Fruit fly (Drosophila melanogaster) whole organism, embryonic: ENCODE results near the gene CG10874.

Experiments used
- ATbp ChIP-seq: fragments of 200-800 bp; sonication (Bioruptor generic); optimal IDR thresholded peaks from 2 replicates; lab custom pipeline; 2017; ENCODE audit warnings: missing biosample characterization, mild to moderate bottlenecking, missing genetic modification characterization, missing genetic modification reagents
- Ada2b ChIP-seq: fragments of 200-800 bp; sonication (Bioruptor generic); IDR thresholded peaks from 2 replicates; pipeline ENCODE4 v1.3.6; 2022; ENCODE audit warnings: missing biosample characterization, missing genetic modification characterization
- CG10979 ChIP-seq: fragments of 200-800 bp; sonication (Bioruptor generic); optimal IDR thresholded peaks from 2 replicates; lab custom pipeline; 2018; ENCODE audit warnings: missing biosample characterization, mild to moderate bottlenecking, missing genetic modification characterization, moderate library complexity
- CG11456 ChIP-seq: fragments of 200-800 bp; sonication (Bioruptor generic); IDR thresholded peaks from 3 replicates; pipeline ENCODE4 v1.3.6; 2022; ENCODE audit warnings: missing biosample characterization, missing genetic modification characterization
- CG12219 ChIP-seq: fragments of 200-800 bp; sonication (Bioruptor generic); optimal IDR thresholded peaks from 3 replicates; lab custom pipeline; 2018; ENCODE audit warnings: missing biosample characterization, mild to moderate bottlenecking, missing genetic modification characterization
- CG1233 ChIP-seq: fragments of 200-800 bp; sonication (Bioruptor generic); optimal IDR thresholded peaks from 4 replicates; lab custom pipeline; 2018; ENCODE audit warnings: missing biosample characterization, mild to moderate bottlenecking, missing genetic modification characterization
- CG12769 ChIP-seq: fragments of 200-800 bp; sonication (Bioruptor generic); optimal IDR thresholded peaks from 2 replicates; lab custom pipeline; 2019; ENCODE audit warnings: missing biosample characterization, mild to moderate bottlenecking, missing genetic modification characterization, moderate library complexity
- CG12942 ChIP-seq: fragments of 200-800 bp; sonication (Bioruptor generic); optimal IDR thresholded peaks from 3 replicates; lab custom pipeline; 2016; ENCODE audit warnings: missing biosample characterization, missing genetic modification characterization
- CG13424 ChIP-seq: fragments of 200-800 bp; sonication (Bioruptor generic); optimal IDR thresholded peaks from 2 replicates; lab custom pipeline; 2019; ENCODE audit warnings: missing biosample characterization, mild to moderate bottlenecking, missing genetic modification characterization, moderate library complexity
- CG15073 ChIP-seq: fragments of 200-800 bp; sonication (Bioruptor generic); optimal IDR thresholded peaks from 2 replicates; lab custom pipeline; 2016; ENCODE audit warnings: missing biosample characterization, missing genetic modification characterization
- CG15479 ChIP-seq: fragments of 200-800 bp; sonication (Bioruptor generic); optimal IDR thresholded peaks from 3 replicates; lab custom pipeline; 2019; ENCODE audit warnings: missing biosample characterization, mild to moderate bottlenecking, missing genetic modification characterization, moderate library complexity
- CG15696 ChIP-seq: fragments of 200-800 bp; sonication (Bioruptor generic); optimal IDR thresholded peaks from 2 replicates; lab custom pipeline; 2019; ENCODE audit warnings: missing biosample characterization, mild to moderate bottlenecking, missing genetic modification characterization, moderate library complexity
- CG1603 ChIP-seq: fragments of 200-800 bp; sonication (Bioruptor generic); optimal IDR thresholded peaks from 2 replicates; lab custom pipeline; 2019; ENCODE audit warnings: missing biosample characterization, mild to moderate bottlenecking, missing genetic modification characterization, moderate library complexity
- CG16815 ChIP-seq: fragments of 200-800 bp; sonication (Bioruptor generic); optimal IDR thresholded peaks from 3 replicates; lab custom pipeline; 2017; ENCODE audit warnings: missing biosample characterization, mild to moderate bottlenecking, missing genetic modification characterization
- CG17328 ChIP-seq: fragments of 200-800 bp; sonication (Bioruptor generic); IDR thresholded peaks from 2 replicates; pipeline ENCODE4 v1.3.6; 2022; ENCODE audit warnings: missing biosample characterization, missing genetic modification characterization
- CG2116 ChIP-seq: fragments of 200-800 bp; sonication (Bioruptor generic); optimal IDR thresholded peaks from 3 replicates; lab custom pipeline; 2018; ENCODE audit warnings: missing biosample characterization, mild to moderate bottlenecking, missing genetic modification characterization
- CG31365 ChIP-seq: fragments of 200-800 bp; sonication (Bioruptor generic); optimal IDR thresholded peaks from 2 replicates; lab custom pipeline; 2018; ENCODE audit warnings: missing biosample characterization, mild to moderate bottlenecking, missing genetic modification characterization
- CG3726 ChIP-seq: fragments of 200-800 bp; sonication (Bioruptor generic); IDR thresholded peaks from 3 replicates; pipeline ENCODE4, ENCODE4 v1.3.6; 2022; ENCODE audit warnings: missing biosample characterization, missing genetic modification characterization
- CG3995 ChIP-seq: fragments of 200-800 bp; sonication (Bioruptor generic); optimal IDR thresholded peaks from 3 replicates; lab custom pipeline; 2016; ENCODE audit warnings: missing biosample characterization, missing genetic modification characterization
- CG6813 ChIP-seq: fragments of 200-800 bp; sonication (Bioruptor generic); optimal IDR thresholded peaks from 2 replicates; lab custom pipeline; 2017; ENCODE audit warnings: missing biosample characterization, missing genetic modification characterization, mild to moderate bottlenecking, moderate library complexity, missing genetic modification reagents
- CG8290 ChIP-seq, 3 experiments: fragments of 200-800 bp; sonication (Bioruptor generic); optimal IDR thresholded peaks; 2 replicates each; lab custom pipeline; 2016 to 2019; ENCODE audit warnings: missing biosample characterization in 3 of 3, missing genetic modification characterization in 3 of 3, mild to moderate bottlenecking in 2 of 3, moderate library complexity in 1 of 3
- CG8944 ChIP-seq: fragments of 200-800 bp; sonication (Bioruptor generic); optimal IDR thresholded peaks from 3 replicates; lab custom pipeline; 2016; ENCODE audit warnings: missing biosample characterization, missing genetic modification characterization
- CG9797 ChIP-seq: fragments of 200-800 bp; sonication (Bioruptor generic); optimal IDR thresholded peaks from 3 replicates; lab custom pipeline; 2018; ENCODE audit warnings: missing biosample characterization, mild to moderate bottlenecking, missing genetic modification characterization
- CkIIα-i1 ChIP-seq: fragments of 200-800 bp; sonication (Bioruptor generic); IDR thresholded peaks from 2 replicates; pipeline ENCODE4 v1.3.6; 2022; ENCODE audit warnings: missing biosample characterization, missing genetic modification characterization
- D19B ChIP-seq: fragments of 200-800 bp; sonication (Bioruptor generic); optimal IDR thresholded peaks from 2 replicates; lab custom pipeline; 2017; ENCODE audit warnings: missing biosample characterization, mild to moderate bottlenecking, missing genetic modification characterization
- Dll ChIP-seq: fragments of 200-800 bp; sonication (Bioruptor generic); IDR thresholded peaks from 4 replicates; pipeline ENCODE4 v1.3.6; 2022; ENCODE audit warnings: missing biosample characterization, missing genetic modification characterization; ENCODE audit not compliant: partially characterized antibody
- E2f2 ChIP-seq: fragments of 200-800 bp; sonication (Bioruptor generic); IDR thresholded peaks from 2 replicates; pipeline ENCODE4 v1.3.6; 2022; ENCODE audit warnings: missing biosample characterization, missing genetic modification characterization
- GATAe ChIP-seq: fragments of 200-800 bp; sonication (Bioruptor generic); conservative IDR thresholded peaks from 2 replicates; pipeline ENCODE4 v1.3.6; 2022; ENCODE audit warnings: missing biosample characterization, missing genetic modification characterization
- HHEX ChIP-seq: fragments of 200-800 bp; sonication (Bioruptor generic); optimal IDR thresholded peaks from 3 replicates; lab custom pipeline; 2017; ENCODE audit warnings: missing biosample characterization, mild to moderate bottlenecking, missing genetic modification characterization, missing genetic modification reagents
- Hr51 ChIP-seq, 2 experiments: fragments of 200-800 bp; sonication (Bioruptor generic); optimal IDR thresholded peaks; 2 replicates in 1 of 2; 3 replicates in 1 of 2; lab custom pipeline; 2016 to 2018; ENCODE audit warnings: missing biosample characterization in 2 of 2, missing genetic modification characterization in 2 of 2, mild to moderate bottlenecking in 1 of 2, moderate library complexity in 1 of 2
- Kr ChIP-seq: fragments of 200-800 bp; sonication (Bioruptor generic); optimal IDR thresholded peaks from 2 replicates; lab custom pipeline; 2017; ENCODE audit warnings: missing biosample characterization, mild to moderate bottlenecking, missing genetic modification characterization
- Mad ChIP-seq: fragments of 200-800 bp; sonication (Bioruptor generic); optimal IDR thresholded peaks from 2 replicates; lab custom pipeline; 2016; ENCODE audit warnings: missing biosample characterization, missing genetic modification characterization
- NC2β ChIP-seq: fragments of 200-800 bp; sonication (Bioruptor generic); optimal IDR thresholded peaks from 2 replicates; lab custom pipeline; 2016; ENCODE audit warnings: missing biosample characterization, missing genetic modification characterization
- NFAT ChIP-seq: fragments of 200-800 bp; sonication (Bioruptor generic); IDR thresholded peaks from 2 replicates; pipeline ENCODE4 v1.3.6; 2022; ENCODE audit warnings: missing biosample characterization, missing genetic modification characterization
- Ravus ChIP-seq: fragments of 200-800 bp; sonication (Bioruptor generic); IDR thresholded peaks from 2 replicates; pipeline ENCODE4 v1.3.6; 2022; ENCODE audit warnings: missing biosample characterization, missing genetic modification characterization
- Sin3A ChIP-seq: fragments of >200 bp; optimal IDR thresholded peaks from 2 replicates; lab custom pipeline; 2018
- Stat92E ChIP-seq, 3 experiments: fragments of >200 bp in 2 of 3; fragments of 200-800 bp in 1 of 3; sonication (Bioruptor generic) in 1 of 3; optimal IDR thresholded peaks; 2 replicates each; lab custom pipeline; 2017 to 2019; ENCODE audit warnings: missing biosample characterization in 3 of 3, missing genetic modification characterization in 3 of 3, mild to moderate bottlenecking in 1 of 3, moderate library complexity in 1 of 3
- Vsx1 ChIP-seq: fragments of 200-800 bp; sonication (Bioruptor generic); optimal IDR thresholded peaks from 2 replicates; lab custom pipeline; 2017; ENCODE audit warnings: missing biosample characterization, mild to moderate bottlenecking, missing genetic modification characterization, missing genetic modification reagents
- chm ChIP-seq: fragments of 200-800 bp; sonication (Bioruptor generic); IDR thresholded peaks from 2 replicates; pipeline ENCODE4 v1.3.6; 2022; ENCODE audit warnings: missing biosample characterization, missing genetic modification characterization
- fu2 ChIP-seq: fragments of 200-800 bp; sonication (Bioruptor generic); optimal IDR thresholded peaks from 2 replicates; lab custom pipeline; 2016; ENCODE audit warnings: missing biosample characterization, missing genetic modification characterization
- h ChIP-seq: fragments of >200 bp; optimal IDR thresholded peaks from 2 replicates; lab custom pipeline; 2017
- hb ChIP-seq: fragments of 200-800 bp; sonication (Bioruptor generic); IDR thresholded peaks from 3 replicates; pipeline ENCODE4 v1.3.6; 2022; ENCODE audit warnings: missing biosample characterization, missing genetic modification characterization; ENCODE audit not compliant: partially characterized antibody
- kay ChIP-seq: fragments of 200-800 bp; sonication (Bioruptor generic); optimal IDR thresholded peaks from 2 replicates; lab custom pipeline; 2016; ENCODE audit warnings: missing biosample characterization, missing genetic modification characterization
- nau ChIP-seq: fragments of 200-800 bp; sonication (Bioruptor generic); optimal IDR thresholded peaks from 3 replicates; lab custom pipeline; 2017; ENCODE audit warnings: missing biosample characterization, mild to moderate bottlenecking, missing genetic modification characterization, missing genetic modification reagents
- org-1 ChIP-seq: fragments of 200-800 bp; sonication (Bioruptor generic); optimal IDR thresholded peaks from 2 replicates; lab custom pipeline; 2017; ENCODE audit warnings: missing biosample characterization, missing genetic modification characterization
- sens-2 ChIP-seq: fragments of 200-800 bp; sonication (Bioruptor generic); IDR thresholded peaks from 2 replicates; pipeline ENCODE4 v1.3.6; 2022; ENCODE audit warnings: missing biosample characterization, missing genetic modification characterization
- sna ChIP-seq: fragments of 200-800 bp; sonication (Bioruptor generic); IDR thresholded peaks from 2 replicates; pipeline ENCODE4 v1.3.6; 2022; ENCODE audit warnings: missing biosample characterization, missing genetic modification characterization; ENCODE audit not compliant: partially characterized antibody
- tap ChIP-seq: fragments of 200-800 bp; optimal IDR thresholded peaks from 3 replicates; lab custom pipeline; 2019; ENCODE audit warnings: missing biosample characterization, mild to moderate bottlenecking, missing genetic modification characterization, moderate library complexity
- tx ChIP-seq: fragments of 200-800 bp; sonication (Bioruptor generic); optimal IDR thresholded peaks from 2 replicates; lab custom pipeline; 2016; ENCODE audit warnings: missing biosample characterization, missing genetic modification characterization
- wdn ChIP-seq: fragments of 200-800 bp; sonication (Bioruptor generic); IDR thresholded peaks from 2 replicates; pipeline ENCODE4 v1.3.6; 2022; ENCODE audit warnings: missing biosample characterization, missing genetic modification characterization

Gene CG10874

dm6 chr2L:2189100-2189499, 3.1 kb downstream of the CG10874 start (continued):
- TF ChIP-seq GATAe (GFP tag; lab: Robert Waterston, UW) (no peak), Dll (GFP tag; lab: Robert Waterston, UW) (no peak), CG12769 (tag; lab: Kevin White, UChicago) (no peak), CG15073 (no peak), wdn (GFP tag; lab: Robert Waterston, UW) (no peak), CG10979 (tag; lab: Kevin White, UChicago) (peak; percentile 91), CG1603 (tag; lab: Kevin White, UChicago) (peak; percentile 88), CG12942 (GFP tag; lab: Kevin White, UChicago) (peak; percentile 29), Kr (GFP tag; lab: Kevin White, UChicago) (no peak), CG2116 (peak; percentile 21), h (no peak), sens-2 (peak; percentile 70), CkIIα-i1 (GFP tag; lab: Robert Waterston, UW) (no peak), NFAT (GFP tag; lab: Robert Waterston, UW) (no peak), tap (peak; percentile 4), HHEX (GFP tag; lab: Kevin White, UChicago) (peak; percentile 27), tx (GFP tag; lab: Kevin White, UChicago) (peak; percentile 7), CG16815 (peak; percentile 72), CG9797 (GFP tag; lab: Kevin White, UChicago) (no peak), NC2β (GFP tag; lab: Kevin White, UChicago) (peak; percentile 81), kay (GFP tag; lab: Kevin White, UChicago) (peak; percentile 25), nau (GFP tag; lab: Kevin White, UChicago) (no peak), Ada2b (GFP tag; lab: Robert Waterston, UW) (peak; percentile 14; the same call in 1 of the 2 replicates), CG3726 (GFP tag; lab: Robert Waterston, UW) (peak; percentile 73; the same call in 2 of the 3 replicates), CG6813 (peak; percentile 35), CG8290 (GFP tag; optimal IDR thresholded peaks at IDR 0.05; lab: Kevin White, UChicago) (peak; percentile 67), CG8290 (tag; optimal IDR thresholded peaks at IDR 0.05; lab: Kevin White, UChicago) (no peak), CG3995 (GFP tag; lab: Kevin White, UChicago) (no peak), hb (GFP tag; lab: Robert Waterston, UW) (no peak), CG13424 (tag; lab: Kevin White, UChicago) (peak; percentile 62), CG12219 (GFP tag; lab: Kevin White, UChicago) (peak; percentile 44), CG1233 (GFP tag; lab: Kevin White, UChicago) (peak; percentile 50), fu2 (GFP tag; lab: Kevin White, UChicago) (no peak), D19B (GFP tag; lab: Kevin White, UChicago) (no peak), org-1 (GFP tag; lab: Kevin White, UChicago) (peak; percentile 21), Hr51 (GFP tag; optimal IDR thresholded peaks at IDR 0.05; lab: Kevin White, UChicago) (peak in 1 of 2 experiments; percentile 27), CG17328 (GFP tag; lab: Robert Waterston, UW) (peak; percentile 85), Ravus (GFP tag; lab: Robert Waterston, UW) (no peak), Vsx1 (no peak), CG8944 (GFP tag; lab: Kevin White, UChicago) (peak; percentile 77), ATbp (GFP tag; lab: Kevin White, UChicago) (peak; percentile 62), Sin3A (no peak), CG31365 (peak; percentile 14), Mad (GFP tag; lab: Kevin White, UChicago) (peak; percentile 53), E2f2 (GFP tag; lab: Robert Waterston, UW) (0 out of 2 replicates have a peak, but pooled peaks have one; percentile 14), CG11456 (GFP tag; lab: Robert Waterston, UW) (no peak), CG15479 (GFP tag; lab: Kevin White, UChicago) (no peak), chm (peak; percentile 83; the same call in 1 of the 2 replicates), Stat92E (GFP tag; optimal IDR thresholded peaks at IDR 0.05; lab: Kevin White, UChicago) (peak in 1 of 3 experiments; percentile 93), CG15696 (peak; percentile 68), sna (GFP tag; lab: Robert Waterston, UW) (no peak)
